Worm (Caenorhabditis elegans) whole organism, late embryonic: ENCODE measurements around the gene dod-17.
A peak's percentile ranks its signal among the peaks of the same experiment; 100 is the strongest.

Experiments
- C38D4.7 ChIP-seq: fragments of 200-800 bp; sonication (Bioruptor generic); optimal IDR thresholded peaks from 2 replicates; lab custom pipeline; 2018; ENCODE audit warnings: mild to moderate bottlenecking, missing genetic modification characterization, moderate library complexity, missing compliant biosample characterization
- F13H6.1 ChIP-seq: sonication (generic microtip); optimal IDR thresholded peaks from 2 replicates; lab custom pipeline; 2016; ENCODE audit warnings: missing genetic modification characterization, missing compliant biosample characterization
- K09A11.1 ChIP-seq: sonication (generic microtip); optimal IDR thresholded peaks from 2 replicates; lab custom pipeline; 2017; ENCODE audit warnings: antibody characterized with exemption, mild to moderate bottlenecking, missing genetic modification characterization, missing compliant biosample characterization; ENCODE audit not compliant: insufficient read depth
- T23F11.4 ChIP-seq: fragments of 200-800 bp; sonication (Bioruptor generic); optimal IDR thresholded peaks from 2 replicates; lab custom pipeline; 2018; ENCODE audit warnings: mild to moderate bottlenecking, missing genetic modification characterization, missing compliant biosample characterization
- ceh-18 ChIP-seq: sonication (generic microtip); optimal IDR thresholded peaks from 2 replicates; lab custom pipeline; 2016; ENCODE audit warnings: missing genetic modification characterization, missing compliant biosample characterization
- ceh-2 ChIP-seq: sonication (generic microtip); optimal IDR thresholded peaks from 2 replicates; lab custom pipeline; 2016; ENCODE audit warnings: missing genotype, missing genetic modification characterization, missing compliant biosample characterization
- ceh-22 ChIP-seq: sonication (generic microtip); optimal IDR thresholded peaks from 2 replicates; lab custom pipeline; 2017; ENCODE audit warnings: missing biosample characterization, missing genetic modification characterization
- ceh-24 ChIP-seq: sonication (generic microtip); optimal IDR thresholded peaks from 2 replicates; lab custom pipeline; 2016; ENCODE audit warnings: mild to moderate bottlenecking, missing genetic modification characterization, missing compliant biosample characterization
- ceh-30 ChIP-seq: fragments of 150-350 bp; optimal IDR thresholded peaks from 2 replicates; lab custom pipeline; 2014; ENCODE audit warnings: missing biosample characterization, missing genetic modification characterization
- ceh-31 ChIP-seq: sonication (generic microtip); optimal IDR thresholded peaks from 2 replicates; lab custom pipeline; 2016; ENCODE audit warnings: missing genetic modification characterization, missing compliant biosample characterization
- ceh-48 ChIP-seq: sonication (generic microtip); optimal IDR thresholded peaks from 2 replicates; lab custom pipeline; 2016; ENCODE audit warnings: missing genetic modification characterization, inconsistent platforms, missing compliant biosample characterization
- ceh-6 ChIP-seq: fragments of 200-800 bp; sonication (Bioruptor generic); optimal IDR thresholded peaks from 2 replicates; lab custom pipeline; 2018; ENCODE audit warnings: mild to moderate bottlenecking, missing genetic modification characterization, missing compliant biosample characterization
- ceh-9 ChIP-seq: sonication (generic microtip); optimal IDR thresholded peaks from 2 replicates; lab custom pipeline; 2016; ENCODE audit warnings: mild to moderate bottlenecking, missing genetic modification characterization, inconsistent platforms, missing compliant biosample characterization
- che-1 ChIP-seq: sonication (generic microtip); optimal IDR thresholded peaks from 2 replicates; lab custom pipeline; 2016; ENCODE audit warnings: mild to moderate bottlenecking, missing genetic modification characterization, missing compliant biosample characterization
- elt-2 ChIP-seq: sonication (generic microtip); optimal IDR thresholded peaks from 2 replicates; lab custom pipeline; 2016; ENCODE audit warnings: missing genetic modification reagents, missing genetic modification characterization, missing compliant biosample characterization
- ets-4 ChIP-seq: sonication (generic microtip); optimal IDR thresholded peaks from 2 replicates; lab custom pipeline; 2016; ENCODE audit warnings: missing genetic modification characterization, missing compliant biosample characterization
- eyg-1 ChIP-seq: sonication (generic microtip); optimal IDR thresholded peaks from 2 replicates; lab custom pipeline; 2016; ENCODE audit warnings: missing genotype, missing genetic modification characterization, missing compliant biosample characterization
- fkh-6 ChIP-seq: sonication (generic microtip); optimal IDR thresholded peaks from 2 replicates; lab custom pipeline; 2016; ENCODE audit warnings: missing genetic modification characterization, missing compliant biosample characterization
- hlh-13 ChIP-seq: fragments of 200-800 bp; sonication (Bioruptor generic); optimal IDR thresholded peaks from 2 replicates; lab custom pipeline; 2018; ENCODE audit warnings: mild to moderate bottlenecking, missing genetic modification characterization, missing compliant biosample characterization
- hlh-15 ChIP-seq: sonication (generic microtip); optimal IDR thresholded peaks from 2 replicates; lab custom pipeline; 2016; ENCODE audit warnings: missing genetic modification characterization, missing compliant biosample characterization
- hlh-6 ChIP-seq: sonication (generic microtip); optimal IDR thresholded peaks from 2 replicates; lab custom pipeline; 2016; ENCODE audit warnings: missing genotype, missing genetic modification characterization, missing compliant biosample characterization
- lim-6 ChIP-seq: sonication (generic microtip); optimal IDR thresholded peaks from 2 replicates; lab custom pipeline; 2016; ENCODE audit warnings: missing genetic modification characterization, missing compliant biosample characterization
- lin-11 ChIP-seq: fragments of 200-800 bp; sonication (Bioruptor generic); optimal IDR thresholded peaks from 2 replicates; lab custom pipeline; 2018; ENCODE audit warnings: mild to moderate bottlenecking, missing genetic modification characterization, missing compliant biosample characterization
- madf-2 ChIP-seq: sonication (generic microtip); optimal IDR thresholded peaks from 2 replicates; lab custom pipeline; 2017; ENCODE audit warnings: missing genetic modification characterization, missing compliant biosample characterization
- npax-4 ChIP-seq: sonication (generic microtip); optimal IDR thresholded peaks from 2 replicates; lab custom pipeline; 2016; ENCODE audit warnings: missing genetic modification characterization, missing compliant biosample characterization
- pax-1 ChIP-seq: fragments of 150-350 bp; optimal IDR thresholded peaks from 2 replicates; lab custom pipeline; 2014; ENCODE audit warnings: missing biosample characterization, missing genetic modification characterization
- pros-1 ChIP-seq: fragments of 150-350 bp; optimal IDR thresholded peaks from 2 replicates; lab custom pipeline; 2014; ENCODE audit warnings: missing biosample characterization, missing genetic modification reagents, missing genetic modification characterization
- sox-4 ChIP-seq: sonication (generic microtip); optimal IDR thresholded peaks from 2 replicates; lab custom pipeline; 2017; ENCODE audit warnings: mild to moderate bottlenecking, missing genetic modification characterization, inconsistent platforms, missing compliant biosample characterization
- tbx-7 ChIP-seq: sonication (generic microtip); optimal IDR thresholded peaks from 2 replicates; lab custom pipeline; 2016; ENCODE audit warnings: missing genotype, missing genetic modification characterization, missing compliant biosample characterization
- ttx-3 ChIP-seq: sonication (generic microtip); optimal IDR thresholded peaks from 2 replicates; lab custom pipeline; 2016; ENCODE audit warnings: missing genetic modification reagents, missing genetic modification characterization, missing compliant biosample characterization
- unc-42 ChIP-seq: sonication (generic microtip); optimal IDR thresholded peaks from 2 replicates; lab custom pipeline; 2016; ENCODE audit warnings: missing genotype, missing genetic modification characterization, missing compliant biosample characterization
- unc-86 ChIP-seq: sonication (generic microtip); optimal IDR thresholded peaks from 2 replicates; lab custom pipeline; 2016; ENCODE audit warnings: missing genetic modification characterization, missing compliant biosample characterization

Gene dod-17

DNA sequence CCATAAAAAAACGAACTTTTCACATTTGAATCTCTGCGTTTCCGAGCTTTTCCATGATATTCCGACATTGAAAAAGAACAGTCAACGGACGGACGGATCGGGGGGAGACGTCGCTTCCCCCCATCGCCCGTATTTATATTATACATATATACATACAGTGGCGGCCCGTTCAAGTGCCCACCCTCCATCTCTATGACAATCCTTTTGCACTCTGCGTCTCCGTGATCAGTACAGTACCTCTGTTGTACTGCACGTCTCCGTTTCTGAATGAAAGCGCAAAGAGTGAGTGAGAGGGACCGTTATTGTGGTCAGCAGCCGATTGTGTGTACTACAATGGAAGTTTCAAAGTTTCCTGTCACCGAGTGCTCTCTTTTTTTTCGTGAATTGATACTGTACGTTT, 23.0 kb downstream of the dod-17 start:
- TF ChIP-seq ceh-22 (tag; lab: Kevin White, UChicago) (peak; percentile 63), ceh-2 (tag; lab: Kevin White, UChicago) (peak; percentile 30), pax-1 (peak; percentile 17), ets-4 (tag; lab: Kevin White, UChicago) (no peak)

DNA sequence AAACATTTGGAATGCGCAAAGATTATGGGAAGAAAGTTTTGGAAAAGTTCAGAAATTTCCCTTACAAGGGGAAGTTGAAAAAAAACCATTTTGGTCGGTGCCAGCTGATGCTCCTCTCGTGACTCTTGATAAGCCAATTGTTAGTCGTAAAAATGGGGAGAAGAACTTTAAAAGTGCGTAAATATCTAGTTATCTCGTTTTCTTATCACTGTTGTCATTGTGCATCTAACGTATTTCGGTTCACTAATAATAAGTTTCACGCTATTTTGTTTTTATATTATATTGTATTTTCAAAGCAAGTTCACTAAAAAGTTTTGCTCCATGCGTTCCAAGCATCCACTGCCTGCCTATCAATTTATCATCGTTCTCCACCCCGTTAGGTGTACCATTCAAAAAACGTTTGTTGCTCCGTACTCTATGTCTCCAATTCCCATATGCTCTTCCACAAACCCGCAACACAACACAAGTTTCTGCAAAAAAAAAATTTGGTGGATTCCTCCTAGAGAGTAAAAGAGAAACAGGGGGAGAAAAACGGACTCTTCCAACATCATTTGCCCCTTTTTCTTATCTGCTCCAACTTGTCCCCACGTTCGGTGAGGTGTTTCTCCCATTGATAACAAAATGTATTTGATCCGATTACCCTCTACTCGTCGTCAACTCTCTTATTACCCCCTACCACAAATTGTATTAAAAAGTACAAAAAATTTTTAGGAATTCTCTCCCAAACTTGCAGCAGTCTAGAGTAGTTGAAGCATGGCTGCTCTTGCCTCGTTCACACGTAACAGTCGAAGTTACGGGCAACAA, 32.5 kb downstream of the dod-17 start, which contains the start of gene mbk-2:
Gene mbk-2 (plus strand): TSS at position 754 of the 804 bp plus-strand sequence.
- TF ChIP-seq T23F11.4: no peak
- peak; percentile 53 for TF ChIP-seq elt-2 (tag; lab: Kevin White, UChicago)

- TF ChIP-seq F13H6.1 (tag; lab: Kevin White, UChicago) (no peak), ceh-9 (tag; lab: Kevin White, UChicago) (no peak), npax-4 (tag; lab: Kevin White, UChicago) (no peak), fkh-6 (no peak), ceh-18 (tag; lab: Kevin White, UChicago) (no peak), hlh-6 (tag; lab: Kevin White, UChicago) (no peak), hlh-15 (no peak), ceh-30 (tag; lab: Kevin White, UChicago) (no peak), ceh-48 (tag; lab: Kevin White, UChicago) (no peak), ceh-22 (tag; lab: Kevin White, UChicago) (no peak), pax-1 (no peak), lim-6 (tag; lab: Kevin White, UChicago) (no peak), ceh-24 (tag; lab: Kevin White, UChicago) (no peak), unc-86 (tag; lab: Kevin White, UChicago) (no peak), che-1 (tag; lab: Kevin White, UChicago) (no peak), ets-4 (tag; lab: Kevin White, UChicago) (no peak), K09A11.1 (tag; lab: Kevin White, UChicago) (no peak)
Observed at ce11 chrIV:13009507-13009906, 33.4 kb downstream of the dod-17 start.

DNA sequence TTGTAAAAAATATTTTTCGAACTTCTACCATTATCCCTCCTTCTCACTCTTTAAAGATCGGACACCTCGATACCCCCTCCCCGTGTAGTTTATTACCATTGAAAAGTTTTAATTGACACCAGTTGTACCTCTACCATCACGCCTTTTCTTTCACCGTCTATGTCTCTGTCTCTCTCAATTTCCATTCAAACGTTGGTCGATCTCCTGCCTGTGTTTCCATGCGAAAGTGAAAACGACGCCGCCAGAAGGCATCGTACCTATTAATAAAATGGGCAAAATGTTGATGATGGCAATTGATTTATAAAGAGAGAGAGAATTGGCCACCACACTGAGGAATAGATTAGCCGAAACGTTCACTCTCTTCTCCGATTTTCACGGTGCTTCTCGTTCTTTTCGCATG, 37.1 kb downstream of the dod-17 start:
- no peak for TF ChIP-seq madf-2
- TF ChIP-seq ceh-31 (tag; lab: Kevin White, UChicago): peak; percentile 67
- TF ChIP-seq pros-1: peak; percentile 37

- TF ChIP-seq hlh-13 (GFP tag; lab: Kevin White, UChicago) (no peak), C38D4.7 (GFP tag; lab: Kevin White, UChicago) (no peak), ttx-3 (tag; lab: Kevin White, UChicago) (no peak), eyg-1 (no peak), hlh-15 (no peak), ceh-6 (GFP tag; lab: Kevin White, UChicago) (no peak), unc-42 (tag; lab: Kevin White, UChicago) (no peak), tbx-7 (tag; lab: Kevin White, UChicago) (no peak), sox-4 (tag; lab: Kevin White, UChicago) (no peak), ceh-24 (tag; lab: Kevin White, UChicago) (no peak), pax-1 (no peak), lin-11 (no peak)
Observed at ce11 chrIV:13013711-13014341, 37.7 kb downstream of the dod-17 start.
